Fruit fly (Drosophila melanogaster): ENCODE measurements around the gene CG12011.

- TF ChIP-seq sage (GFP tag; optimal IDR thresholded peaks at IDR 0.05) (no peak), h (GFP tag; optimal IDR thresholded peaks at IDR 0.05) (no peak), Sp1 (GFP tag; optimal IDR thresholded peaks at IDR 0.05) (no peak), Hr83 (GFP tag; optimal IDR thresholded peaks at IDR 0.05; ENCODE audit: poor library complexity, severe bottlenecking) (no peak), Hnf4 (GFP tag; optimal IDR thresholded peaks at IDR 0.05) (no peak)
Measured at dm6 chr3L:1737898-1738322, 43.5 kb downstream of the CG12011 start, which contains the start of gene PIG-Wb.

Data from whole organism, wandering third instar larva.